Fruit fly (Drosophila melanogaster) whole organism, embryonic: Measurements from ENCODE around the gene Snx3.

ENCODE experiments used
- Atf-2 ChIP-seq: fragments of 200-800 bp; sonication (Bioruptor generic); optimal IDR thresholded peaks from 2 replicates; lab custom pipeline; 2016; ENCODE audit warnings: missing biosample characterization, missing genetic modification characterization
- CG1792 ChIP-seq: fragments of 200-800 bp; sonication (Bioruptor generic); optimal IDR thresholded peaks from 2 replicates; lab custom pipeline; 2016; ENCODE audit warnings: missing biosample characterization, missing genetic modification characterization
- CG18619 ChIP-seq: fragments of 200-800 bp; sonication (Bioruptor generic); optimal IDR thresholded peaks from 3 replicates; lab custom pipeline; 2017; ENCODE audit warnings: missing biosample characterization, mild to moderate bottlenecking, missing genetic modification characterization
- CG2202 ChIP-seq: fragments of 200-800 bp; sonication (Bioruptor generic); optimal IDR thresholded peaks from 2 replicates; lab custom pipeline; 2018; ENCODE audit warnings: missing biosample characterization, mild to moderate bottlenecking, missing genetic modification characterization
- CG32767 ChIP-seq: fragments of 200-800 bp; sonication (Bioruptor generic); IDR thresholded peaks from 2 replicates; pipeline ENCODE4 v1.3.6; 2022; ENCODE audit warnings: missing biosample characterization, missing genetic modification characterization
- CG34376 ChIP-seq: fragments of 200-800 bp; sonication (Bioruptor generic); optimal IDR thresholded peaks from 2 replicates; lab custom pipeline; 2018; ENCODE audit warnings: missing biosample characterization, mild to moderate bottlenecking, missing genetic modification characterization
- CG3847 ChIP-seq: fragments of 200-800 bp; sonication (Bioruptor generic); IDR thresholded peaks from 2 replicates; pipeline ENCODE4 v1.3.6; 2022; ENCODE audit warnings: missing biosample characterization, missing genetic modification characterization
- CG3995 ChIP-seq: fragments of 200-800 bp; sonication (Bioruptor generic); optimal IDR thresholded peaks from 3 replicates; lab custom pipeline; 2016; ENCODE audit warnings: missing biosample characterization, missing genetic modification characterization
- CG8281 ChIP-seq: fragments of 200-800 bp; sonication (Bioruptor generic); optimal IDR thresholded peaks from 2 replicates; lab custom pipeline; 2018; ENCODE audit warnings: missing biosample characterization, mild to moderate bottlenecking, missing genetic modification characterization, moderate library complexity
- CG8478 ChIP-seq: fragments of >200 bp; optimal IDR thresholded peaks from 2 replicates; lab custom pipeline; 2018
- CG8924 ChIP-seq: fragments of 200-800 bp; optimal IDR thresholded peaks from 3 replicates; lab custom pipeline; 2019; ENCODE audit warnings: missing biosample characterization, mild to moderate bottlenecking, missing genetic modification characterization, moderate library complexity
- D ChIP-seq, 2 experiments: fragments of 200-800 bp in 1 of 2; fragments of >200 bp in 1 of 2; sonication (Bioruptor generic) in 1 of 2; optimal IDR thresholded peaks; 2 replicates in 1 of 2; 3 replicates in 1 of 2; lab custom pipeline; 2017; ENCODE audit warnings: mild to moderate bottlenecking in 1 of 2, missing biosample characterization in 1 of 2, missing genetic modification characterization in 1 of 2, missing genetic modification reagents in 1 of 2
- D19B ChIP-seq: fragments of 200-800 bp; sonication (Bioruptor generic); optimal IDR thresholded peaks from 2 replicates; lab custom pipeline; 2017; ENCODE audit warnings: missing biosample characterization, mild to moderate bottlenecking, missing genetic modification characterization
- Dbx ChIP-seq: fragments of 200-800 bp; sonication (Bioruptor generic); IDR thresholded peaks from 3 replicates; pipeline ENCODE4 v1.3.6; 2022; ENCODE audit warnings: missing biosample characterization, missing genetic modification characterization
- Elba2 ChIP-seq: fragments of 200-800 bp; sonication (Bioruptor generic); optimal IDR thresholded peaks from 3 replicates; lab custom pipeline; 2016; ENCODE audit warnings: missing biosample characterization, missing genetic modification characterization
- Gug ChIP-seq: fragments of 200-800 bp; sonication (Bioruptor generic); IDR thresholded peaks from 4 replicates; pipeline ENCODE4 v1.3.6; 2022; ENCODE audit warnings: missing biosample characterization, missing genetic modification characterization
- HHEX ChIP-seq: fragments of 200-800 bp; sonication (Bioruptor generic); optimal IDR thresholded peaks from 3 replicates; lab custom pipeline; 2017; ENCODE audit warnings: missing biosample characterization, mild to moderate bottlenecking, missing genetic modification characterization, missing genetic modification reagents
- Hand ChIP-seq: fragments of 200-800 bp; sonication (Bioruptor generic); optimal IDR thresholded peaks from 2 replicates; lab custom pipeline; 2017; ENCODE audit warnings: mild to moderate bottlenecking, missing biosample characterization, missing genetic modification reagents, missing genetic modification characterization
- Hr78 ChIP-seq, 2 experiments: fragments of 200-800 bp in 1 of 2; fragments of >200 bp in 1 of 2; sonication (Bioruptor generic) in 1 of 2; optimal IDR thresholded peaks; 2 replicates each; lab custom pipeline; 2017 to 2019; ENCODE audit warnings: missing biosample characterization in 2 of 2, missing genetic modification characterization in 2 of 2, mild to moderate bottlenecking in 1 of 2, moderate library complexity in 1 of 2
- MTF-1 ChIP-seq: fragments of 200-800 bp; sonication (Bioruptor generic); optimal IDR thresholded peaks from 2 replicates; lab custom pipeline; 2018; ENCODE audit warnings: missing biosample characterization, mild to moderate bottlenecking, missing genetic modification characterization, borderline replicate concordance
- Med ChIP-seq: fragments of 200-800 bp; sonication (Bioruptor generic); peaks from one replicate; lab custom pipeline; 2016; ENCODE audit warnings: missing biosample characterization, missing genetic modification characterization, mild to moderate bottlenecking, inconsistent platforms, moderate library complexity
- PHDP ChIP-seq: fragments of 200-800 bp; sonication (Bioruptor generic); optimal IDR thresholded peaks from 3 replicates; lab custom pipeline; 2018; ENCODE audit warnings: missing biosample characterization, mild to moderate bottlenecking, missing genetic modification characterization, moderate library complexity
- Sry-β ChIP-seq: fragments of 200-800 bp; sonication (Bioruptor generic); optimal IDR thresholded peaks from 2 replicates; lab custom pipeline; 2018; ENCODE audit warnings: missing biosample characterization, mild to moderate bottlenecking, missing genetic modification characterization, moderate library complexity
- cg ChIP-seq: fragments of 200-800 bp; sonication (Bioruptor generic); optimal IDR thresholded peaks from 3 replicates; lab custom pipeline; 2019; ENCODE audit warnings: missing biosample characterization, mild to moderate bottlenecking, missing genetic modification characterization, moderate library complexity
- fd64A ChIP-seq: fragments of 200-800 bp; sonication (Bioruptor generic); optimal IDR thresholded peaks from 3 replicates; lab custom pipeline; 2018; ENCODE audit warnings: missing biosample characterization, mild to moderate bottlenecking, missing genetic modification characterization
- gcm ChIP-seq: fragments of 200-800 bp; sonication (Bioruptor generic); optimal IDR thresholded peaks from 2 replicates; lab custom pipeline; 2019; ENCODE audit warnings: missing biosample characterization, mild to moderate bottlenecking, missing genetic modification characterization, moderate library complexity
- grn ChIP-seq: fragments of 200-800 bp; sonication (Bioruptor generic); optimal IDR thresholded peaks from 3 replicates; lab custom pipeline; 2017; ENCODE audit warnings: missing biosample characterization, missing genetic modification characterization
- kah ChIP-seq: fragments of 200-800 bp; sonication (Bioruptor generic); optimal IDR thresholded peaks from 2 replicates; lab custom pipeline; 2018; ENCODE audit warnings: missing biosample characterization, mild to moderate bottlenecking, missing genetic modification characterization
- kni ChIP-seq: fragments of 200-800 bp; sonication (Bioruptor generic); optimal IDR thresholded peaks from 3 replicates; lab custom pipeline; 2017; ENCODE audit warnings: mild to moderate bottlenecking, missing biosample characterization, missing genetic modification reagents, missing genetic modification characterization
- onecut ChIP-seq: fragments of 200-800 bp; sonication (Bioruptor generic); IDR thresholded peaks from 2 replicates; pipeline ENCODE4 v1.3.6; 2022; ENCODE audit warnings: missing biosample characterization, missing genetic modification characterization
- phol ChIP-seq: fragments of 200-800 bp; sonication (Bioruptor generic); optimal IDR thresholded peaks from 3 replicates; lab custom pipeline; 2018; ENCODE audit warnings: missing biosample characterization, mild to moderate bottlenecking, missing genetic modification characterization, moderate library complexity
- pros ChIP-seq: fragments of 200-800 bp; sonication (Bioruptor generic); optimal IDR thresholded peaks from 3 replicates; lab custom pipeline; 2019; ENCODE audit warnings: missing biosample characterization, mild to moderate bottlenecking, missing genetic modification characterization, moderate library complexity
- psq ChIP-seq: fragments of 200-800 bp; sonication (Bioruptor generic); optimal IDR thresholded peaks from 2 replicates; lab custom pipeline; 2017; ENCODE audit warnings: missing biosample characterization, missing genetic modification characterization
- sd ChIP-seq: fragments of 200-800 bp; sonication (Bioruptor generic); optimal IDR thresholded peaks from 3 replicates; lab custom pipeline; 2018; ENCODE audit warnings: missing biosample characterization, mild to moderate bottlenecking, missing genetic modification characterization, moderate library complexity
- sens ChIP-seq: fragments of 200-800 bp; sonication (Bioruptor generic); peaks from one replicate; lab custom pipeline; 2016; ENCODE audit warnings: missing biosample characterization, missing genetic modification characterization
- sug ChIP-seq: fragments of 200-800 bp; optimal IDR thresholded peaks from 2 replicates; lab custom pipeline; 2019; ENCODE audit warnings: missing biosample characterization, mild to moderate bottlenecking, missing genetic modification characterization, moderate library complexity

Snx3 gene

dm6 chr3R:12626674-12627382 lies 1.0 kb upstream of the Snx3 start (continued):
- TF ChIP-seq sug (peak; percentile 27), CG2202 (tag; lab: Kevin White, UChicago) (no peak), PHDP (tag; lab: Kevin White, UChicago) (peak; percentile 6), HHEX (GFP tag; lab: Kevin White, UChicago) (no peak), cg (GFP tag; lab: Kevin White, UChicago) (peak; percentile 37), D (optimal IDR thresholded peaks at IDR 0.05; lab: Kevin White, UChicago) (no peak), D (GFP tag; optimal IDR thresholded peaks at IDR 0.05; lab: Kevin White, UChicago) (no peak), CG3847 (GFP tag; lab: Robert Waterston, UW) (no peak), Med (GFP tag; lab: Kevin White, UChicago) (peak; percentile 69), CG32767 (no peak), D19B (GFP tag; lab: Kevin White, UChicago) (no peak), sens (GFP tag; lab: Kevin White, UChicago) (peak; percentile 81), Atf-2 (GFP tag; lab: Kevin White, UChicago) (no peak), phol (tag; lab: Kevin White, UChicago) (peak; percentile 93), MTF-1 (GFP tag; lab: Kevin White, UChicago) (no peak), onecut (peak; percentile 98), kah (GFP tag; lab: Kevin White, UChicago) (no peak), psq (peak; percentile 88), fd64A (no peak), CG8281 (tag; lab: Kevin White, UChicago) (no peak), grn (GFP tag; lab: Kevin White, UChicago) (peak; percentile 81), pros (GFP tag; lab: Kevin White, UChicago) (peak; percentile 61), Gug (GFP tag; lab: Robert Waterston, UW) (no peak), Elba2 (GFP tag; lab: Kevin White, UChicago) (peak; percentile 89)

- TF ChIP-seq D (optimal IDR thresholded peaks at IDR 0.05; lab: Kevin White, UChicago) (peak; percentile 15), D (GFP tag; optimal IDR thresholded peaks at IDR 0.05; lab: Kevin White, UChicago) (no peak), cg (GFP tag; lab: Kevin White, UChicago) (peak; percentile 86), CG34376 (GFP tag; lab: Kevin White, UChicago) (peak; percentile 9), CG3995 (peak; percentile 95), gcm (GFP tag; lab: Kevin White, UChicago) (peak; percentile 79), Hr78 (GFP tag; optimal IDR thresholded peaks at IDR 0.05; lab: Kevin White, UChicago) (peak in 1 of 2 experiments; percentile 34), sd (tag; lab: Kevin White, UChicago) (peak; percentile 86), Hand (peak; percentile 6), sens (GFP tag; lab: Kevin White, UChicago) (peak; percentile 39), kni (GFP tag; lab: Kevin White, UChicago) (peak; percentile 27), CG8924 (tag; lab: Kevin White, UChicago) (no peak), Med (GFP tag; lab: Kevin White, UChicago) (peak; percentile 38), CG18619 (GFP tag; lab: Kevin White, UChicago) (no peak), Sry-β (peak; percentile 33), CG8478 (lab: Kevin White, UChicago) (peak; percentile 91), CG1792 (GFP tag; lab: Kevin White, UChicago) (no peak), Dbx (GFP tag; lab: Robert Waterston, UW) (no peak)
Observed at dm6 chr3R:12628395-12628928, 631 bp downstream of the Snx3 start.
